Worm (Caenorhabditis elegans) whole organism, mixed stage, embryonic: Measurements from ENCODE around the gene F35F10.5.

Experiments used
- M03D4.4 ChIP-seq: sonication (generic microtip); optimal IDR thresholded peaks from 2 replicates; lab custom pipeline; 2017; ENCODE audit warnings: mild to moderate bottlenecking, missing genetic modification characterization, missing compliant biosample characterization
- ces-1 ChIP-seq: fragments of 150-350 bp; optimal IDR thresholded peaks from 2 replicates; lab custom pipeline; 2014; ENCODE audit warnings: missing biosample characterization, missing genetic modification reagents, missing genetic modification characterization
- elt-3 ChIP-seq: fragments of 150-350 bp; optimal IDR thresholded peaks from 2 replicates; lab custom pipeline; 2014; ENCODE audit warnings: missing biosample characterization, missing genetic modification characterization
- nhr-76 ChIP-seq: sonication (generic microtip); optimal IDR thresholded peaks from 2 replicates; lab custom pipeline; 2017; ENCODE audit warnings: missing biosample characterization, missing genetic modification characterization
- snpc-4 ChIP-seq: fragments of 150-350 bp; optimal IDR thresholded peaks from 2 replicates; lab custom pipeline; 2014; ENCODE audit warnings: missing biosample characterization, missing genetic modification characterization
- sptf-1 ChIP-seq: sonication (generic microtip); optimal IDR thresholded peaks from 2 replicates; lab custom pipeline; 2017; ENCODE audit warnings: mild to moderate bottlenecking, missing genetic modification characterization, moderate library complexity, missing compliant biosample characterization
- unc-120 ChIP-seq: sonication (generic microtip); optimal IDR thresholded peaks from 2 replicates; lab custom pipeline; 2017; ENCODE audit warnings: missing genetic modification characterization, missing compliant biosample characterization; ENCODE audit not compliant: poor library complexity, severe bottlenecking
- unc-39 ChIP-seq: fragments of 150-350 bp; optimal IDR thresholded peaks from 2 replicates; lab custom pipeline; 2014; ENCODE audit warnings: missing biosample characterization, missing genetic modification characterization
- unc-62 ChIP-seq: fragments of 150-350 bp; optimal IDR thresholded peaks from 2 replicates; lab custom pipeline; 2014; ENCODE audit warnings: missing biosample characterization, missing genetic modification reagents, missing genetic modification characterization
- ztf-11 ChIP-seq: fragments of 150-350 bp; optimal IDR thresholded peaks from 2 replicates; lab custom pipeline; 2014; ENCODE audit warnings: missing biosample characterization, missing genetic modification characterization

DNA sequence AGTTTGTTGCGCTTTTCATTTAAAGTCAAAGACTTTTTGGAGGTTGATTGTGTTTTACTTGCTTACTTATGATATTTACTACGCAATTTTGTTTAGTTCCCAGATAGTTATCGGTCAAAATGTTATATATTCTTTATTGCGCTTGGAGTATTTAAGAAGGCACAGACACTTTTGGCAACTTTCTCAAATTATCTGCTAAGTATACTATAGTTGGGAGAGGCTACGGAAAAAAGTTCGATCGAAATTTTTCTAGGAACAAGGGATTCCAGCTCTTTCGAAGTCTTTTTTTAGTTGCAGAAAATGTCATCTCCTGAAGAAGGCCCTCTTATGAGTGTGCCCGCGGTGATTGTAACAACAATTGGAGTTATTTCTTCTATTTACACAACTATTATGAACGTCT, 24.7 kb upstream of the F35F10.5 start, which contains the start of gene srbc-5:
- TF ChIP-seq snpc-4 (no peak), elt-3 (no peak), M03D4.4 (tag; lab: Kevin White, UChicago) (no peak), nhr-76 (tag; lab: Kevin White, UChicago) (no peak), ces-1 (GFP tag; lab: Kevin White, UChicago) (no peak), unc-120 (tag; lab: Kevin White, UChicago) (no peak), unc-39 (tag; lab: Kevin White, UChicago) (no peak), unc-62 (GFP tag; lab: Kevin White, UChicago) (no peak), sptf-1 (tag; lab: Kevin White, UChicago) (no peak), ztf-11 (tag; lab: Kevin White, UChicago) (no peak)
